Fruit fly (Drosophila melanogaster) Kc167 (cell line): ENCODE data around the gene CAH5.

Experiments
- h ChIP-seq: fragments of >200 bp; optimal IDR thresholded peaks from 3 replicates; lab custom pipeline; 2018; ENCODE audit warnings: missing external identifiers
- insv ChIP-seq: fragments of >200 bp; optimal IDR thresholded peaks from 3 replicates; lab custom pipeline; 2018; ENCODE audit warnings: missing external identifiers
- psq ChIP-seq: fragments of >200 bp; optimal IDR thresholded peaks from 2 replicates; lab custom pipeline; 2017; ENCODE audit warnings: missing external identifiers

DNA sequence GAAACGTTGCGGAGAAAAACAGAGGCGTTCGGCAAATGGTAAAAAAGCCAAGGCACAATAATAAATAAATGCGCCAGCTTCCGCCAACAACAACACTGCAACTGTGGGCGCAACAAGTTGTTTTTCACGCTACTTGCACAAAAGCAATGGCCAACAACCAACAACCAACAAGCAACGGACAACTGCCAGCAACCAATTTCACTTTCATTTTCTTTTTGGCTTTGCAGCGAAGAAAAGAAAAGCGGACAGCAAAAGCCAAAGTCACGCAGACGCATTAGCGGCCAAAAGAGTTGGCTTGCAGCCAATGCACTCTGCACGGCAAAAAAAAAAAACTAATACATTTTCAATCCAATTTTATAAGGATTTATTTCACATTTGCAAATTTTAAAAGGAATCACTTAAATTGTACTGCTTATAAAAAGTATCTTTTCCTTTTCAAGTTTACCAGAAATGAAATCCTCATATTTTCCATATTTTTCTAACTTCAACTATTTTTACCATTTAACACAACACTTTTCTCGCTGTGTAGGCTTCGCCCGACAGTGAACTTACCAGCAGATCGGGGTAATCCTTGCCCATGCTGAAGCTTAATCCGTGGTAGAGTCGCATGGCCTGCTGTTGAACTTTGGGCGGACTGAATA is 11.1 kb upstream of the CAH5 start:
- TF ChIP-seq h (lab: Kevin White, UChicago) = no peak
- TF ChIP-seq psq (lab: Kevin White, UChicago) = no peak
- no peak for TF ChIP-seq insv (lab: Kevin White, UChicago)
